Fruit fly (Drosophila melanogaster): Measurements from ENCODE around the gene beta-Spec.
A peak's percentile ranks its signal among the peaks of the same experiment; 100 is the strongest.

beta-Spec gene

DNA sequence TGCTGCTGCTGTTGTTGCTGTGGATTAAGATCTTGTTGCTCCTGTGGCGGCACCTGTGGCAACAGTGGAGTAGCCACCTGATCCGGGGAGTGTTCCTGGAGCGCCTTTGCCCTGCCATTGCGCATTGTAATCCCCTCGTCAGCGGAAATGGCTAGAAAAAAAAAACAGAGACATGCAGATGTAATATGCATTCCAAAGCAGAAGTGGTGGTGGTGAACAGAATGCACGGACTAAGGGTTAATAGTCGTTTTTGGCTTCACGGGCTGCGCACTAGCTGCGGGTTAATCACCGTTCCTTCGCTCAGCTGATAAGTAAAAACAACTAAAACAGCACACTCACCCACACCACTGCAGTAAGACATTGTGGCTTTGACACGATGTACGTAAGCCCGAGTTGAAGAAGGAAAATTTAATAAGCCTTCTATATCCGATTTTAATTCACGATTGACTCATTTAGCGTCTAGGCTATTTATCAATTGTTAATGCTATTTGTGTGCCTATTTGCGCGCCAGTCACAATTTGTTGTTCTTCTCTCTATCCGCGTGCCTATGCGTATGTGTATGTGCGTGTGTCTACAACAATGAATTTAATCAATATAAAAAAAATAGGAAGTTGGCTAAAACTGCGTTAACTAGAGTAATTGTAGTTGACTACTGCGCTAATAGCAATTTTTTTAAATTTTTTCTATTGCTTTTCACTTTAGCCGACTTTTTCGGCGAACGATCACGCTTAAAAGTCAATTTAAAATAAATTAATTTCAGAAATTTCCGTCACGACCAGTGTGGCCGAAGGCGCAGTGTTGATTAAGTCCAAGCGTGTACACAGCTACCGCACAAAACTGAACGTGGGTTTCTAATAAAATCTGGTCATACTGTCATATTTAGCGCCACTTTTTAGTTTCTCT is 29.8 kb upstream of the beta-Spec start, which contains the start of gene stas (continued):
- TF ChIP-seq CG7745 (tag; optimal IDR thresholded peaks at IDR 0.05) = peak; percentile 43
- TF ChIP-seq Six4 (GFP tag; optimal IDR thresholded peaks at IDR 0.05) = no peak
- TF ChIP-seq CG4617 (GFP tag; optimal IDR thresholded peaks at IDR 0.05; ENCODE audit: borderline replicate concordance) = peak; percentile 64
- TF ChIP-seq CG30020 (tag; optimal IDR thresholded peaks at IDR 0.05) = peak; percentile 7
- TF ChIP-seq kni (GFP tag; optimal IDR thresholded peaks at IDR 0.05) = no peak
- TF ChIP-seq odd (GFP tag; optimal IDR thresholded peaks at IDR 0.05) = peak; percentile 10
- peak; percentile 18 for TF ChIP-seq CG3281 (GFP tag; optimal IDR thresholded peaks at IDR 0.05)
- TF ChIP-seq Usf (GFP tag; optimal IDR thresholded peaks at IDR 0.05) = no peak
- TF ChIP-seq bsh (GFP tag; optimal IDR thresholded peaks at IDR 0.05) = no peak
- no peak for TF ChIP-seq sim (GFP tag; IDR thresholded peaks at IDR 0.05)
- TF ChIP-seq MBD-R2 (GFP tag; IDR thresholded peaks at IDR 0.05) = peak; percentile 41
- TF ChIP-seq Hey (tag; optimal IDR thresholded peaks at IDR 0.05) = no peak
- no peak for TF ChIP-seq cato (GFP tag; optimal IDR thresholded peaks at IDR 0.05; ENCODE audit: borderline replicate concordance)
- TF ChIP-seq CG4282 (GFP tag; optimal IDR thresholded peaks at IDR 0.05) = no peak
- 0 out of 3 replicates have a peak, but pooled peaks have one; percentile 7 for TF ChIP-seq CG16813 (GFP tag; IDR thresholded peaks at IDR 0.05; ENCODE audit: partially characterized antibody)
- no peak for TF ChIP-seq Jarid2 (GFP tag; optimal IDR thresholded peaks at IDR 0.05)
- TF ChIP-seq CG11247 (GFP tag; IDR thresholded peaks at IDR 0.05) = no peak
- no peak for TF ChIP-seq fru (optimal IDR thresholded peaks at IDR 0.05)
- peak; percentile 2 for TF ChIP-seq unpg (GFP tag; optimal IDR thresholded peaks at IDR 0.05)
- TF ChIP-seq Aef1 (GFP tag; IDR thresholded peaks at IDR 0.05) = 0 out of 3 replicates have a peak, but pooled peaks have one; percentile 17
- TF ChIP-seq zf30C (GFP tag; optimal IDR thresholded peaks at IDR 0.05) = no peak
- no peak for TF ChIP-seq CG18599 (GFP tag; optimal IDR thresholded peaks at IDR 0.05)
- no peak for TF ChIP-seq Taf1 (GFP tag; IDR thresholded peaks at IDR 0.05)
- no peak for TF ChIP-seq Dfd (GFP tag; optimal IDR thresholded peaks at IDR 0.05)
- no peak for TF ChIP-seq chif (GFP tag; optimal IDR thresholded peaks at IDR 0.05)
- TF ChIP-seq fd96Cb (tag; optimal IDR thresholded peaks at IDR 0.05) = no peak
- peak; percentile 29 for TF ChIP-seq Nf-YC (tag; optimal IDR thresholded peaks at IDR 0.05)
- no peak for TF ChIP-seq chn (GFP tag; optimal IDR thresholded peaks at IDR 0.05)
- peak; percentile 33 for TF ChIP-seq Hmr (GFP tag; optimal IDR thresholded peaks at IDR 0.05)
- TF ChIP-seq CG8089 (GFP tag; optimal IDR thresholded peaks at IDR 0.05) = no peak
- TF ChIP-seq salm (tag; optimal IDR thresholded peaks at IDR 0.05) = no peak
- TF ChIP-seq Ssrp (tag; optimal IDR thresholded peaks at IDR 0.05) = no peak
- no peak for TF ChIP-seq CG18011 (GFP tag; optimal IDR thresholded peaks at IDR 0.05)
- no peak for TF ChIP-seq jing (GFP tag; optimal IDR thresholded peaks at IDR 0.05)
- TF ChIP-seq CG13894 (tag; optimal IDR thresholded peaks at IDR 0.05) = peak; percentile 34
- peak; percentile 47; the same call in 1 of the 2 replicates for TF ChIP-seq Rfx (GFP tag; IDR thresholded peaks at IDR 0.05)
- no peak for TF ChIP-seq Gug (GFP tag; IDR thresholded peaks at IDR 0.05)
- peak; percentile 81 for TF ChIP-seq MESR4 (GFP tag; optimal IDR thresholded peaks at IDR 0.05)
- no peak for TF ChIP-seq Trl (optimal IDR thresholded peaks at IDR 0.05)
- TF ChIP-seq Trl (GFP tag; optimal IDR thresholded peaks at IDR 0.05) = no peak
- no peak for TF ChIP-seq Atf-2 (GFP tag; optimal IDR thresholded peaks at IDR 0.05)
- no peak for TF ChIP-seq CG9727 (GFP tag; optimal IDR thresholded peaks at IDR 0.05)
- peak; percentile 74 for TF ChIP-seq CG10959 (GFP tag; IDR thresholded peaks at IDR 0.05)
- TF ChIP-seq Ets97D (GFP tag; optimal IDR thresholded peaks at IDR 0.05) = peak; percentile 46
- TF ChIP-seq nom (GFP tag; optimal IDR thresholded peaks at IDR 0.05) = peak; percentile 37
- no peak for TF ChIP-seq slp2 (GFP tag; optimal IDR thresholded peaks at IDR 0.05)
- TF ChIP-seq CG10565 (GFP tag; optimal IDR thresholded peaks at IDR 0.05) = no peak
- no peak for TF ChIP-seq Bteb2 (GFP tag; optimal IDR thresholded peaks at IDR 0.05)
- TF ChIP-seq wek (GFP tag; optimal IDR thresholded peaks at IDR 0.05) = no peak
